Fruit fly (Drosophila melanogaster): Measurements from ENCODE around the gene Cpr23B.

dm6 chr2L:2878188-2878587 lies 40.0 kb downstream of the Cpr23B start, which contains the start of the genes Prx6a and Sbat:
- TF ChIP-seq Crg-1 (GFP tag; optimal IDR thresholded peaks at IDR 0.05), result peak; percentile 65
- peak; percentile 68 for TF ChIP-seq CG11617 (GFP tag; optimal IDR thresholded peaks at IDR 0.05)
